Fruit fly (Drosophila melanogaster): Measurements from ENCODE around the gene CG3309.

DNA sequence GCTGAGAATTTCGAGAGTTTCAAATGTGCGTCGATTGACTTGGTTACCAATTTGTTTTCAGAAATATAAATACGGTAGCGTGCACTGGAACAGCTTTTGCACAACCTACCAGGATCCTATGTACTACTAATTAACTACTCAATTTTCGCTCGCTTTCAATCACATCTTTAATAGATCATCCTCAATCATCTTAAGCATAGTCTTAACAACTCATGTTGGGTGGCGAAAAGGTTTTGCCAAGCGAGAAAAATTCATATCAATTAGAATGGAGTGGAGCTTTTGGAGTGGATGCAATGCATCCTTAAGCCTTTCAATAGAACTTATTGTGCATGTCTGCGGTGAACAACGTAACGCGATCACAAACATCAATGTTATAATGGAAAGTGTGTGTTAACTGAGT lies 21.8 kb downstream of the CG3309 start, which contains the start of gene CG17764:
- TF ChIP-seq Drgx (GFP tag; IDR thresholded peaks at IDR 0.05): no peak
- no peak for TF ChIP-seq CG2202 (tag; optimal IDR thresholded peaks at IDR 0.05)
- no peak for TF ChIP-seq psq (GFP tag; optimal IDR thresholded peaks at IDR 0.05)
- TF ChIP-seq CG6175 (GFP tag; IDR thresholded peaks at IDR 0.05): no peak
- TF ChIP-seq Elba2 (GFP tag; optimal IDR thresholded peaks at IDR 0.05): no peak
- no peak for TF ChIP-seq CG12071 (GFP tag; optimal IDR thresholded peaks at IDR 0.05)
- TF ChIP-seq lola (GFP tag; optimal IDR thresholded peaks at IDR 0.05): no peak
- no peak for TF ChIP-seq MESR4 (GFP tag; optimal IDR thresholded peaks at IDR 0.05)
- TF ChIP-seq CTCF (GFP tag; optimal IDR thresholded peaks at IDR 0.05): no peak
- TF ChIP-seq Atf3 (GFP tag; optimal IDR thresholded peaks at IDR 0.05): no peak
- no peak for TF ChIP-seq h (optimal IDR thresholded peaks at IDR 0.05)
